Worm (Caenorhabditis elegans) whole organism, L3 larva: ENCODE data around the gene srh-217.

Experiments used
- egl-27 ChIP-seq: sonication (generic microtip); optimal IDR thresholded peaks from 4 replicates; lab custom pipeline; 2017; ENCODE audit warnings: missing biosample characterization, missing genetic modification reagents, missing genetic modification characterization
- lin-15B ChIP-seq: fragments of 150-350 bp; optimal IDR thresholded peaks from 2 replicates; lab custom pipeline; 2014; ENCODE audit warnings: missing biosample characterization, missing genetic modification characterization
- nhr-237 ChIP-seq: fragments of 150-350 bp; optimal IDR thresholded peaks from 2 replicates; lab custom pipeline; 2014; ENCODE audit warnings: missing biosample characterization, missing genetic modification characterization
- sea-2 ChIP-seq: fragments of 150-350 bp; sonication (generic microtip); optimal IDR thresholded peaks from 4 replicates; lab custom pipeline; 2014; ENCODE audit warnings: missing biosample characterization, missing genetic modification reagents, missing genetic modification characterization
- unc-39 ChIP-seq: sonication (generic microtip); optimal IDR thresholded peaks from 4 replicates; lab custom pipeline; 2017; ENCODE audit warnings: missing biosample characterization, missing genetic modification characterization

Gene srh-217

DNA sequence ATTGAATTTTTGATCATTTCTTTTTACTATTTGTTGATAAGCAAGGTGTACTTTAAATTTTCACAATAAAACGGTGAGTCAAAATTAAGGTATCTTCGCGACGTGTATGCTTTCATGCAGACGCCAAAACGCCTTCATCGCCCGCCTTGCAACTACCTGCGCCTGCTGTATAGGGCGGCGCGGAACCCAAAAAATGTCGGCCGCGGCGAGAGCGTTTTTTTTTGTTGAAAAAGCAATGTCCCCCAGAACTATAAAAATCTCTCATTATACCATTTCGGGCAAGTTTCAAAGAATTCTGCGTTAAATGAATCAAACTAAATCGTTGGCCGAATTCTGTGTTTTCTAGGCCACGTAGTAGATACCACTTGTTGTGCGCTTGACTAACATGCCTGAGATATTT lies 51.6 kb downstream of the srh-217 start:
- TF ChIP-seq sea-2 (GFP tag; lab: Kevin White, UChicago) (no peak), lin-15B (no peak), unc-39 (tag; lab: Kevin White, UChicago) (no peak), egl-27 (no peak), nhr-237 (tag; lab: Kevin White, UChicago) (no peak)
